Worm (Caenorhabditis elegans) whole organism, midembryonic: ENCODE measurements around the gene ZK1307.9.

Source experiments
- T22C8.4 ChIP-seq: fragments of 200-800 bp; sonication (Bioruptor generic); IDR thresholded peaks from 2 replicates; pipeline ENCODE4 v1.3.6; 2022; ENCODE audit warnings: missing genetic modification characterization, missing compliant biosample characterization
- cog-1 ChIP-seq: sonication (generic microtip); optimal IDR thresholded peaks from 2 replicates; lab custom pipeline; 2016; ENCODE audit warnings: missing genetic modification characterization, missing compliant biosample characterization
- flt-1 ChIP-seq: fragments of 200-800 bp; sonication (Bioruptor generic); IDR thresholded peaks from 2 replicates; pipeline ENCODE4 v1.3.6; 2022; ENCODE audit warnings: missing genetic modification characterization, missing compliant biosample characterization
- klf-2 ChIP-seq: fragments of 200-800 bp; sonication (Bioruptor generic); conservative IDR thresholded peaks from 2 replicates; pipeline ENCODE4 v1.3.6; 2022; ENCODE audit warnings: missing genetic modification reagents, missing genetic modification characterization, missing compliant biosample characterization
- med-1 ChIP-seq: sonication (generic microtip); optimal IDR thresholded peaks from 2 replicates; lab custom pipeline; 2017; ENCODE audit warnings: missing genetic modification characterization, mild to moderate bottlenecking, missing compliant biosample characterization, antibody characterized with exemption, missing genetic modification reagents; ENCODE audit not compliant: insufficient read depth
- ref-1 ChIP-seq: fragments of 200-800 bp; sonication (Bioruptor generic); conservative IDR thresholded peaks from 2 replicates; pipeline ENCODE4 v1.3.6; 2022; ENCODE audit warnings: missing genetic modification reagents, missing genetic modification characterization, missing compliant biosample characterization
- tab-1 ChIP-seq: fragments of 200-800 bp; sonication (Bioruptor generic); IDR thresholded peaks from 2 replicates; pipeline ENCODE4 v1.3.6; 2022; ENCODE audit warnings: missing genetic modification characterization, missing compliant biosample characterization
- ztf-23 ChIP-seq: fragments of 200-800 bp; sonication (Bioruptor generic); IDR thresholded peaks from 2 replicates; pipeline ENCODE4 v1.3.6; 2022; ENCODE audit warnings: missing genetic modification reagents, missing genetic modification characterization, missing compliant biosample characterization
- ztf-29 ChIP-seq: fragments of 200-800 bp; sonication (Bioruptor generic); IDR thresholded peaks from 2 replicates; pipeline ENCODE4 v1.3.6; 2022; ENCODE audit warnings: missing genetic modification reagents, missing genetic modification characterization, missing compliant biosample characterization

The ZK1307.9 gene

DNA sequence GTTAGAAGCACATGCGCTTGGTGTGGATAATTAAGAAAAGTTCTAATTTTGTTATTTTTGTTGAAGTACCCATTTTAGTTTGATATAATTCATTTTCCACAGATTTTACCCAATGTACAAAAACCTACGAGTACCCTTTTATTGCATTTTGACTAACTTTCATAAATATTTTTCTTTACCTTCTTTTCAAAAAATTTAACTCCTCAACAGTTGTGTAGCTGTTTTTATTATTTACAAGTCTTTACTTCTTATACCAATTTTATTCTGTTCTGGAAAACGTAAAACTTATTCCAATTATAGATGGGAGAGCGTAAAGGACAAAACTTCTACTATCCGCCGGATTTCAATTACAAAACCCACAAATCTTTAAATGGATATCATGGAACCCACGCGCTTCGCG lies at the start of gene ZK1307.9:
ZK1307.9 (plus strand) TSS at position 301 of the 400 bp plus-strand sequence.
- TF ChIP-seq tab-1 (GFP tag; lab: Robert Waterston, UW) (no peak), klf-2 (GFP tag; lab: Robert Waterston, UW) (no peak), ref-1 (GFP tag; lab: Robert Waterston, UW) (no peak), ztf-29 (no peak), T22C8.4 (GFP tag; lab: Robert Waterston, UW) (no peak), ztf-23 (no peak), cog-1 (tag; lab: Kevin White, UChicago) (no peak), med-1 (GFP tag; lab: Kevin White, UChicago) (no peak), flt-1 (GFP tag; lab: Robert Waterston, UW) (no peak)

DNA sequence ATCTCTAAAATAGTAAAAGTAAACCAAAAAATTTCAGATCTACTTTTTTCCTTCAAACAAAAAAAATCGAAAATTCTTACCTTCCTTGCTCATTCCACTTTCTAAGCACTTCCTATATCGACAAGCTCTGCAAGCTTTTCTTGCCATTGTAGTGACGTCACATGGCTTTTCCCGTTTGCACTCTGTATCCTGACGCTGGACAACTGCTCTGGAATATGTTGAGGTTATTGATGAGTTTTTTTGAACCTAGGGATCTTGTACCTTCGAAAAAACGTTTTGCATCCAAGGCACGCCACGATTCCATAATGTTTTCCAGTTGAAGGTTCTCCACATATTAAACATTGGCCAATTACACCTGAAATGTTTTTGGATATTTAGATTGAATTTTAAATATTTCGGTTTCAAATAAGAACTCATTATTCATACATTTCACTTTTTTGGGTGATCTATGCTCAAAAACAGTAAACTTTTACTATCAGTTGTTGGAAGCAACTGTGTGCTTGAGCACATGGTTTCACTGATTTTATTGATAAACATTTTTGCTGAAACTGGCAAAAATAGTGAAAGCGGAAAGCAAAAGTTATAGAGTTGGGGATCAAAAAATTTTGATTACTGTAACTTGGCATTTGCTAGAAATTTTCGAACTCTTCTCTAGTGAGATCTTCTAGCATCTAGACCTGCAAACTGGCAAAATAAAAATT lies 49.1 kb upstream of the ZK1307.9 start:
- TF ChIP-seq ztf-29 = no peak
- TF ChIP-seq klf-2 (GFP tag; lab: Robert Waterston, UW) = no peak
- no peak for TF ChIP-seq ztf-23
- no peak for TF ChIP-seq tab-1 (GFP tag; lab: Robert Waterston, UW)
- no peak for TF ChIP-seq med-1 (GFP tag; lab: Kevin White, UChicago)
- TF ChIP-seq T22C8.4 (GFP tag; lab: Robert Waterston, UW) = no peak
- no peak for TF ChIP-seq flt-1 (GFP tag; lab: Robert Waterston, UW)
- TF ChIP-seq cog-1 (tag; lab: Kevin White, UChicago) = no peak
- TF ChIP-seq ref-1 (GFP tag; lab: Robert Waterston, UW) = no peak

DNA sequence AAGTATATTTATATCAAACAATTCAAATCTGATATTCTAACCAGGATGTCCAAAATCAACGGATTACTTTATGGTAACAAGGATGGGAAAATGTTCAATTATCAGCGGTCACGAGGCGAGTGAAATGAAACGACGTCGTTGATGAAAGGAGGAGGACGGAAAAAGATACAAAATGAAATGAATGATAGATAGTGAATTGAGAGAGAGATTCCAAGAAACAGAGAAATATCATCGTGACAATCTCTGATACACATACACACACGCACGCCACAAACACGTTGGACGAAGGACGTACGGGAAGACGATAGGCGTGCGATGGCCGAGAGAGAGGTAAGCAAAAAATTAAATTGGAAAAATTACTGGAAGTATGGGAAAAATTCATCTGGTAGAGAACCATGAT lies 48.2 kb upstream of the ZK1307.9 start:
- TF ChIP-seq med-1 (GFP tag; lab: Kevin White, UChicago) = no peak
- TF ChIP-seq flt-1 (GFP tag; lab: Robert Waterston, UW) = no peak
- TF ChIP-seq ztf-29 = no peak
- no peak for TF ChIP-seq cog-1 (tag; lab: Kevin White, UChicago)
- no peak for TF ChIP-seq tab-1 (GFP tag; lab: Robert Waterston, UW)
- no peak for TF ChIP-seq klf-2 (GFP tag; lab: Robert Waterston, UW)
- TF ChIP-seq ref-1 (GFP tag; lab: Robert Waterston, UW) = no peak
- TF ChIP-seq T22C8.4 (GFP tag; lab: Robert Waterston, UW) = no peak
- no peak for TF ChIP-seq ztf-23

DNA sequence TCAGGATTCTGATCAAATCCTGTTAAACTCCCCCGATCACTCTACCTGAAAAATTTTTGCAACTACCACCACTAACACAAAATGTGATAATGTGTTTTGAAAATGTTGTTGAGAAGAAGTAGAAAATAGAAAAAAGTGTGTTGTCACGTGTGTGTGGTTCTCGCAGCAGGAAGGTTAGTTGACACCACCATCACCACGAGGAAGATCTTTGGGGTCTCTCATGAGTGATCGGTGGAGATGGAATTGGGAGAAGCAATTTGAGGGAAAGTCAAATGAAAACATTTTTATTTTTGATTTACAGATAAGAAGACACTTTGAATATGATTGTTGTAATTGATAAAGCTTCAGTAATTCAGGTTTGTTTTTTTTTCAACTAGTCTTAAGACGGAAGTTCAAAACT lies 47.6 kb upstream of the ZK1307.9 start:
- no peak for TF ChIP-seq T22C8.4 (GFP tag; lab: Robert Waterston, UW)
- no peak for TF ChIP-seq med-1 (GFP tag; lab: Kevin White, UChicago)

- TF ChIP-seq ztf-29 (no peak), cog-1 (tag; lab: Kevin White, UChicago) (no peak), klf-2 (GFP tag; lab: Robert Waterston, UW) (no peak), flt-1 (GFP tag; lab: Robert Waterston, UW) (no peak), T22C8.4 (GFP tag; lab: Robert Waterston, UW) (no peak), ztf-23 (no peak), tab-1 (GFP tag; lab: Robert Waterston, UW) (no peak)
Observed at ce11 chrII:9602566-9602965, 46.7 kb upstream of the ZK1307.9 start.

- TF ChIP-seq cog-1 (tag; lab: Kevin White, UChicago) (peak; percentile 69), ztf-23 (no peak)
Observed at ce11 chrII:9603419-9603818, 45.9 kb upstream of the ZK1307.9 start.

DNA sequence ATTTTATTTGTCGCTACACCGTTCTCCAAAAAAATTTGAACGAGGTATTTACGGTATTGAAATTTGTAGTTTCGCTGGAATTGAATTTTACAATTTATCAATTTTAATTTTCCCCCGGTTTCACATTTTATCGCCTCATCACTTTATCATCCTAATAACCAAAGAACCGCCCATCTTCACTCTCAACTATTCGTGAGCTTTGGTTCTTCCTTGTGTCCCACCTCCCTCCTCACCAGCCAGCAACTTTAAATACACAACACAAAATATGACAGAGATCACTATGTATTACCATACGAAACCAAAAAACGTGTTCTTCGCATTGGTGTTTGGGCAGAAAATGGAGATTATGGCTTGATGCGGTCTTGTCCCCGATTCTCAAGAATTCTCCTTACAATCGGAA lies 45.2 kb upstream of the ZK1307.9 start:
- TF ChIP-seq T22C8.4 (GFP tag; lab: Robert Waterston, UW) = no peak
- no peak for TF ChIP-seq tab-1 (GFP tag; lab: Robert Waterston, UW)
- TF ChIP-seq med-1 (GFP tag; lab: Kevin White, UChicago) = no peak
- TF ChIP-seq flt-1 (GFP tag; lab: Robert Waterston, UW) = no peak
- no peak for TF ChIP-seq klf-2 (GFP tag; lab: Robert Waterston, UW)
- TF ChIP-seq ref-1 (GFP tag; lab: Robert Waterston, UW) = no peak
- TF ChIP-seq ztf-29 = no peak
- no peak for TF ChIP-seq ztf-23
- TF ChIP-seq cog-1 (tag; lab: Kevin White, UChicago) = no peak

- TF ChIP-seq ztf-29 (no peak), ref-1 (GFP tag; lab: Robert Waterston, UW) (no peak), tab-1 (GFP tag; lab: Robert Waterston, UW) (no peak), T22C8.4 (GFP tag; lab: Robert Waterston, UW) (no peak), klf-2 (GFP tag; lab: Robert Waterston, UW) (no peak), cog-1 (tag; lab: Kevin White, UChicago) (no peak), flt-1 (GFP tag; lab: Robert Waterston, UW) (no peak), ztf-23 (no peak)
Observed at ce11 chrII:9604685-9605084, 44.6 kb upstream of the ZK1307.9 start.

- TF ChIP-seq T22C8.4 (GFP tag; lab: Robert Waterston, UW) (no peak), med-1 (GFP tag; lab: Kevin White, UChicago) (no peak), ztf-29 (no peak), ztf-23 (no peak)
Observed at ce11 chrII:9605336-9605735, 44.0 kb upstream of the ZK1307.9 start, which contains the start of gene nhr-19. Gene nhr-19, minus strand, starts transcription at chrII:9605526.

DNA sequence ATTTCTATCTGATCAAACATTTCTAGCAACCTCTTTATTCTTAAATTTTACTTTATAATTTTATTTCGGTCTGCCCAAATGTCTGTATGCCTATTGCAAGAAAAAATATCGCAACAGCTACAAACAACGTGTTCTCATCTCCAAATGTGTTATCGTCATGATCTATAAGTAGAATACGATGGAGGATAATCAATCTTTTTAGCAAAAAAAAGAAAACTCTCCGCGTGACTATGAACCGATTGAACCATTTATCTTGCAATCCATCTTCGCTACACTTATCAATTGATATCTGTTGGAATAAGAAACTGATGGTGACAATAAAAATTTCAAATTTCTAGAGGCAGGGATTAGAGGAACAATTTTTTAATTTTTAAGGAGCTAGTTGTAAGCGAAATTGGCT lies 43.3 kb upstream of the ZK1307.9 start:
- TF ChIP-seq ref-1 (GFP tag; lab: Robert Waterston, UW) = no peak
- TF ChIP-seq ztf-29 = no peak
- TF ChIP-seq flt-1 (GFP tag; lab: Robert Waterston, UW) = no peak
- TF ChIP-seq klf-2 (GFP tag; lab: Robert Waterston, UW) = no peak
- no peak for TF ChIP-seq T22C8.4 (GFP tag; lab: Robert Waterston, UW)
- TF ChIP-seq cog-1 (tag; lab: Kevin White, UChicago) = no peak
- no peak for TF ChIP-seq tab-1 (GFP tag; lab: Robert Waterston, UW)
- TF ChIP-seq med-1 (GFP tag; lab: Kevin White, UChicago) = no peak
- no peak for TF ChIP-seq ztf-23
